Fruit fly (Drosophila melanogaster) whole organism, embryonic: Measurements from ENCODE around the gene CG14805.

Experiments used
- ATbp ChIP-seq: fragments of 200-800 bp; sonication (Bioruptor generic); optimal IDR thresholded peaks from 2 replicates; lab custom pipeline; 2017; ENCODE audit warnings: missing biosample characterization, mild to moderate bottlenecking, missing genetic modification characterization, missing genetic modification reagents
- CG10366 ChIP-seq: fragments of 200-800 bp; sonication (Bioruptor generic); IDR thresholded peaks from 2 replicates; pipeline ENCODE4 v1.3.6; 2022; ENCODE audit warnings: missing biosample characterization, missing genetic modification characterization
- CG10654 ChIP-seq: fragments of 200-800 bp; sonication (Bioruptor generic); optimal IDR thresholded peaks from 2 replicates; lab custom pipeline; 2016; ENCODE audit warnings: missing biosample characterization, missing genetic modification characterization
- CG11247 ChIP-seq: fragments of 200-800 bp; sonication (Bioruptor generic); IDR thresholded peaks from 2 replicates; pipeline ENCODE4 v1.3.6; 2022; ENCODE audit warnings: missing biosample characterization, missing genetic modification characterization
- CG12769 ChIP-seq: fragments of 200-800 bp; sonication (Bioruptor generic); optimal IDR thresholded peaks from 2 replicates; lab custom pipeline; 2019; ENCODE audit warnings: missing biosample characterization, mild to moderate bottlenecking, missing genetic modification characterization, moderate library complexity
- CG14441 ChIP-seq: fragments of 200-800 bp; sonication (Bioruptor generic); IDR thresholded peaks from 2 replicates; pipeline ENCODE4 v1.3.6; 2022; ENCODE audit warnings: missing biosample characterization, missing genetic modification characterization
- CG15269 ChIP-seq: fragments of 200-800 bp; sonication (Bioruptor generic); optimal IDR thresholded peaks from 2 replicates; lab custom pipeline; 2018; ENCODE audit warnings: missing biosample characterization, mild to moderate bottlenecking, missing genetic modification characterization, moderate library complexity
- CG17186 ChIP-seq: fragments of 200-800 bp; sonication (Bioruptor generic); optimal IDR thresholded peaks from 3 replicates; lab custom pipeline; 2017; ENCODE audit warnings: missing biosample characterization, missing genetic modification reagents, missing genetic modification characterization
- CG18262 ChIP-seq: fragments of 200-800 bp; optimal IDR thresholded peaks from 3 replicates; lab custom pipeline; 2019; ENCODE audit warnings: missing biosample characterization, mild to moderate bottlenecking, missing genetic modification characterization, moderate library complexity
- CG18764 ChIP-seq: fragments of 200-800 bp; sonication (Bioruptor generic); optimal IDR thresholded peaks from 3 replicates; lab custom pipeline; 2016; ENCODE audit warnings: missing biosample characterization, missing genetic modification characterization
- CG32767 ChIP-seq: fragments of 200-800 bp; sonication (Bioruptor generic); IDR thresholded peaks from 2 replicates; pipeline ENCODE4 v1.3.6; 2022; ENCODE audit warnings: missing biosample characterization, missing genetic modification characterization
- CG3407 ChIP-seq: fragments of 200-800 bp; sonication (Bioruptor generic); optimal IDR thresholded peaks from 2 replicates; lab custom pipeline; 2018; ENCODE audit warnings: missing biosample characterization, mild to moderate bottlenecking, missing genetic modification characterization
- CG34224 ChIP-seq: fragments of 200-800 bp; sonication (Bioruptor generic); IDR thresholded peaks from 3 replicates; pipeline ENCODE4 v1.3.6; 2022; ENCODE audit warnings: missing biosample characterization, missing genetic modification characterization; ENCODE audit not compliant: partially characterized antibody
- CG5953 ChIP-seq: fragments of 200-800 bp; sonication (Bioruptor generic); IDR thresholded peaks from 2 replicates; pipeline ENCODE4 v1.3.6; 2022; ENCODE audit warnings: missing biosample characterization, missing genetic modification characterization
- CG6272 ChIP-seq: fragments of 200-800 bp; sonication (Bioruptor generic); IDR thresholded peaks from 2 replicates; pipeline ENCODE4 v1.3.6; 2022; ENCODE audit warnings: missing biosample characterization, missing genetic modification characterization
- CG7556 ChIP-seq: fragments of 200-800 bp; sonication (Bioruptor generic); optimal IDR thresholded peaks from 2 replicates; lab custom pipeline; 2017; ENCODE audit warnings: missing biosample characterization, mild to moderate bottlenecking, missing genetic modification characterization
- Camta ChIP-seq: fragments of 200-800 bp; sonication (Bioruptor generic); optimal IDR thresholded peaks from 2 replicates; lab custom pipeline; 2016; ENCODE audit warnings: missing biosample characterization, missing genetic modification characterization
- Dbx ChIP-seq: fragments of 200-800 bp; sonication (Bioruptor generic); IDR thresholded peaks from 3 replicates; pipeline ENCODE4 v1.3.6; 2022; ENCODE audit warnings: missing biosample characterization, missing genetic modification characterization
- Dfd ChIP-seq, 2 experiments: fragments of >200 bp; optimal IDR thresholded peaks; 2 replicates each; lab custom pipeline; 2017; ENCODE audit warnings: missing biosample characterization in 2 of 2, missing genetic modification characterization in 2 of 2
- Dref ChIP-seq: fragments of 200-800 bp; sonication (Bioruptor generic); IDR thresholded peaks from 2 replicates; pipeline ENCODE4 v1.3.6; 2022; ENCODE audit warnings: missing biosample characterization, missing genetic modification characterization
- Fer1 ChIP-seq: fragments of 200-800 bp; sonication (Bioruptor generic); optimal IDR thresholded peaks from 2 replicates; lab custom pipeline; 2017; ENCODE audit warnings: missing biosample characterization, mild to moderate bottlenecking, missing genetic modification characterization
- Mad ChIP-seq: fragments of 200-800 bp; sonication (Bioruptor generic); optimal IDR thresholded peaks from 2 replicates; lab custom pipeline; 2016; ENCODE audit warnings: missing biosample characterization, missing genetic modification characterization
- Nf-YC ChIP-seq: fragments of 200-800 bp; optimal IDR thresholded peaks from 3 replicates; lab custom pipeline; 2019; ENCODE audit warnings: missing biosample characterization, mild to moderate bottlenecking, missing genetic modification characterization, moderate library complexity
- Oaz ChIP-seq: fragments of 200-800 bp; sonication (Bioruptor generic); IDR thresholded peaks from 2 replicates; pipeline ENCODE4 v1.3.6; 2022; ENCODE audit warnings: missing biosample characterization, missing genetic modification characterization
- Spps ChIP-seq: fragments of 200-800 bp; sonication (Bioruptor generic); optimal IDR thresholded peaks from 2 replicates; lab custom pipeline; 2018; ENCODE audit warnings: missing biosample characterization, mild to moderate bottlenecking, missing genetic modification characterization
- Vsx1 ChIP-seq: fragments of 200-800 bp; sonication (Bioruptor generic); optimal IDR thresholded peaks from 2 replicates; lab custom pipeline; 2017; ENCODE audit warnings: missing biosample characterization, mild to moderate bottlenecking, missing genetic modification characterization, missing genetic modification reagents
- Xrp1 ChIP-seq: fragments of 200-800 bp; sonication (Bioruptor generic); IDR thresholded peaks from 2 replicates; pipeline ENCODE4 v1.3.6; 2022; ENCODE audit warnings: missing biosample characterization, missing genetic modification characterization
- al ChIP-seq: fragments of 200-800 bp; sonication (Bioruptor generic); IDR thresholded peaks from 2 replicates; pipeline ENCODE4 v1.3.6; 2022; ENCODE audit warnings: missing biosample characterization, missing genetic modification characterization
- caup ChIP-seq: fragments of 200-800 bp; sonication (Bioruptor generic); optimal IDR thresholded peaks from 3 replicates; lab custom pipeline; 2017; ENCODE audit warnings: missing biosample characterization, mild to moderate bottlenecking, missing genetic modification characterization, moderate library complexity; ENCODE audit not compliant: severe bottlenecking
- crc ChIP-seq: fragments of 200-800 bp; sonication (Bioruptor generic); optimal IDR thresholded peaks from 2 replicates; lab custom pipeline; 2016; ENCODE audit warnings: missing biosample characterization, missing genetic modification characterization
- crp ChIP-seq, 2 experiments: fragments of 200-800 bp; sonication (Bioruptor generic); optimal IDR thresholded peaks; 2 replicates in 1 of 2; 3 replicates in 1 of 2; lab custom pipeline; 2017; ENCODE audit warnings: missing biosample characterization in 2 of 2, missing genetic modification characterization in 2 of 2, mild to moderate bottlenecking in 1 of 2, moderate library complexity in 1 of 2
- disco-r ChIP-seq: fragments of 200-800 bp; sonication (Bioruptor generic); optimal IDR thresholded peaks from 2 replicates; lab custom pipeline; 2016; ENCODE audit warnings: missing biosample characterization, missing genetic modification characterization
- fd64A ChIP-seq: fragments of 200-800 bp; sonication (Bioruptor generic); optimal IDR thresholded peaks from 3 replicates; lab custom pipeline; 2018; ENCODE audit warnings: missing biosample characterization, mild to moderate bottlenecking, missing genetic modification characterization
- ftz-f1 ChIP-seq: fragments of 200-800 bp; sonication (Bioruptor generic); optimal IDR thresholded peaks from 2 replicates; lab custom pipeline; 2016; ENCODE audit warnings: missing biosample characterization, missing genetic modification characterization
- hkb ChIP-seq, 2 experiments: fragments of 200-800 bp in 1 of 2; fragments of >200 bp in 1 of 2; sonication (Bioruptor generic) in 1 of 2; IDR thresholded peaks in 1 of 2; optimal IDR thresholded peaks in 1 of 2; 2 replicates each; pipeline versions ENCODE4 v1.3.6 to Lab custom; 2017 to 2022; ENCODE audit warnings: missing biosample characterization in 1 of 2, missing genetic modification characterization in 1 of 2
- org-1 ChIP-seq: fragments of 200-800 bp; sonication (Bioruptor generic); optimal IDR thresholded peaks from 2 replicates; lab custom pipeline; 2017; ENCODE audit warnings: missing biosample characterization, missing genetic modification characterization
- pan ChIP-seq, 4 experiments: fragments of >200 bp in 3 of 4; fragments of 200-800 bp in 1 of 4; sonication (Bioruptor generic) in 1 of 4; optimal IDR thresholded peaks in 3 of 4; IDR thresholded peaks in 1 of 4; 2 replicates each; pipeline versions ENCODE4 v1.3.6 to Lab custom; 2017 to 2022; ENCODE audit warnings: missing biosample characterization in 2 of 4, missing genetic modification characterization in 2 of 4, mixed read lengths in 1 of 4
- schlank ChIP-seq: fragments of 200-800 bp; sonication (Bioruptor generic); optimal IDR thresholded peaks from 2 replicates; lab custom pipeline; 2018; ENCODE audit warnings: missing biosample characterization, mild to moderate bottlenecking, missing genetic modification characterization
- sima ChIP-seq: fragments of 200-800 bp; sonication (Bioruptor generic); optimal IDR thresholded peaks from 2 replicates; lab custom pipeline; 2016; ENCODE audit warnings: missing biosample characterization, missing genetic modification characterization
- sna ChIP-seq: fragments of 200-800 bp; sonication (Bioruptor generic); IDR thresholded peaks from 2 replicates; pipeline ENCODE4 v1.3.6; 2022; ENCODE audit warnings: missing biosample characterization, missing genetic modification characterization; ENCODE audit not compliant: partially characterized antibody
- ssp ChIP-seq: fragments of 200-800 bp; sonication (Bioruptor generic); IDR thresholded peaks from 2 replicates; pipeline ENCODE4 v1.3.6; 2022; ENCODE audit warnings: missing biosample characterization, missing genetic modification characterization
- zen2 ChIP-seq: fragments of 200-800 bp; sonication (Bioruptor generic); IDR thresholded peaks from 3 replicates; pipeline ENCODE4 v1.3.6; 2022; ENCODE audit warnings: missing biosample characterization, missing genetic modification characterization; ENCODE audit not compliant: partially characterized antibody

The CG14805 gene

dm6 chrX:1849914-1850313, 27.2 kb upstream of the CG14805 start (continued):
- TF ChIP-seq disco-r (GFP tag; lab: Kevin White, UChicago) (peak; percentile 63), CG18262 (peak; percentile 82), al (GFP tag; lab: Robert Waterston, UW) (peak; percentile 72), CG32767 (GFP tag; lab: Robert Waterston, UW) (peak; percentile 48), crp (GFP tag; optimal IDR thresholded peaks at IDR 0.05; lab: Kevin White, UChicago) (peak in 1 of 2 experiments; percentile 20), CG34224 (GFP tag; lab: Robert Waterston, UW) (no peak), Xrp1 (peak; percentile 80), CG5953 (GFP tag; lab: Robert Waterston, UW) (no peak), Oaz (peak; percentile 56), zen2 (no peak), CG15269 (tag; lab: Kevin White, UChicago) (peak; percentile 91), CG17186 (no peak), sna (GFP tag; lab: Robert Waterston, UW) (no peak), ATbp (GFP tag; lab: Kevin White, UChicago) (peak; percentile 72), CG7556 (GFP tag; lab: Kevin White, UChicago) (peak; percentile 90), schlank (tag; lab: Kevin White, UChicago) (peak; percentile 83), CG12769 (peak; percentile 95), Dfd (GFP tag; optimal IDR thresholded peaks at IDR 0.05; lab: Kevin White, UChicago) (peak in 1 of 2 experiments; percentile 62), Nf-YC (peak; percentile 66), ftz-f1 (GFP tag; lab: Kevin White, UChicago) (peak; percentile 62), sima (GFP tag; lab: Kevin White, UChicago) (no peak), CG10366 (GFP tag; lab: Robert Waterston, UW) (peak; percentile 76), CG6272 (GFP tag; lab: Robert Waterston, UW) (peak; percentile 69), org-1 (GFP tag; lab: Kevin White, UChicago) (peak; percentile 85), CG11247 (peak; percentile 77), crc (peak; percentile 66), hkb (optimal IDR thresholded peaks at IDR 0.05; lab: Kevin White, UChicago) (no peak), hkb (GFP tag; IDR thresholded peaks at IDR 0.05; lab: Robert Waterston, UW) (peak; percentile 84), CG3407 (GFP tag; lab: Kevin White, UChicago) (peak; percentile 46), Spps (tag; lab: Kevin White, UChicago) (peak; percentile 46), Dbx (GFP tag; lab: Robert Waterston, UW) (peak; percentile 85), fd64A (GFP tag; lab: Kevin White, UChicago) (peak; percentile 56), Camta (peak; percentile 47), ssp (GFP tag; lab: Robert Waterston, UW) (peak; percentile 43), caup (GFP tag; lab: Kevin White, UChicago) (peak; percentile 90), CG10654 (GFP tag; lab: Kevin White, UChicago) (peak; percentile 67), Mad (GFP tag; lab: Kevin White, UChicago) (peak; percentile 49), pan (optimal IDR thresholded peaks at IDR 0.05; lab: Kevin White, UChicago) (no peak), pan (GFP tag; optimal IDR thresholded peaks at IDR 0.05 in 1 of 2, IDR thresholded peaks at IDR 0.05 in 1 of 2) (peak in 1 of 2 experiments; percentile 79), CG14441 (GFP tag; lab: Robert Waterston, UW) (peak; percentile 63), Dref (GFP tag; lab: Robert Waterston, UW) (no peak), Fer1 (GFP tag; lab: Kevin White, UChicago) (peak; percentile 95), Vsx1 (peak; percentile 81), CG18764 (GFP tag; lab: Kevin White, UChicago) (peak; percentile 32)
